Worm (Caenorhabditis elegans) whole organism, young adult: ENCODE measurements around the gene col-145.

Experiments used
- F10E7.11 ChIP-seq: sonication (generic microtip); optimal IDR thresholded peaks from 2 replicates; lab custom pipeline; 2017; ENCODE audit warnings: mild to moderate bottlenecking, missing genetic modification characterization, moderate library complexity, missing compliant biosample characterization
- Y56A3A.18 ChIP-seq: fragments of 200-800 bp; sonication (Bioruptor generic); IDR thresholded peaks from 2 replicates; pipeline ENCODE4 v1.3.6; 2022; ENCODE audit warnings: missing genetic modification reagents, missing genetic modification characterization, missing compliant biosample characterization
- nhr-90 ChIP-seq: sonication (generic microtip); optimal IDR thresholded peaks from 2 replicates; lab custom pipeline; 2016; ENCODE audit warnings: missing genotype, mild to moderate bottlenecking, missing genetic modification characterization, missing compliant biosample characterization

- TF ChIP-seq nhr-90 (tag; lab: Kevin White, UChicago), result no peak
- TF ChIP-seq F10E7.11 (tag; lab: Kevin White, UChicago), result no peak
- no peak for TF ChIP-seq Y56A3A.18 (GFP tag; lab: Robert Waterston, UW)
These were observed 2.4 kb upstream of the col-145 start, which contains the start of gene col-10 for ce11 chrV:9165073-9165699.
